Fruit fly (Drosophila melanogaster) whole organism, embryonic: Measurements from ENCODE around the gene CG6652.
A peak's percentile ranks its signal among the peaks of the same experiment; 100 is the strongest.

ENCODE experiments used
- Adf1 ChIP-seq: fragments of 200-800 bp; sonication (Bioruptor generic); IDR thresholded peaks from 2 replicates; pipeline ENCODE4 v1.3.6; 2022; ENCODE audit warnings: missing biosample characterization, missing genetic modification characterization
- B-H1 ChIP-seq: fragments of 200-800 bp; sonication (Bioruptor generic); IDR thresholded peaks from 3 replicates; pipeline ENCODE4 v1.3.6; 2022; ENCODE audit warnings: missing biosample characterization, missing genetic modification characterization
- CG12071 ChIP-seq: fragments of 200-800 bp; sonication (Bioruptor generic); optimal IDR thresholded peaks from 3 replicates; lab custom pipeline; 2018; ENCODE audit warnings: missing biosample characterization, mild to moderate bottlenecking, missing genetic modification characterization
- CG12299 ChIP-seq: fragments of 200-800 bp; sonication (Bioruptor generic); optimal IDR thresholded peaks from 2 replicates; lab custom pipeline; 2018; ENCODE audit warnings: missing biosample characterization, mild to moderate bottlenecking, missing genetic modification characterization
- CG15514 ChIP-seq: fragments of 200-800 bp; sonication (Bioruptor generic); optimal IDR thresholded peaks from 3 replicates; lab custom pipeline; 2017; ENCODE audit warnings: missing biosample characterization, missing genetic modification characterization, mild to moderate bottlenecking, moderate library complexity, missing genetic modification reagents
- CG17612 ChIP-seq: fragments of 200-800 bp; sonication (Bioruptor generic); IDR thresholded peaks from 2 replicates; pipeline ENCODE4 v1.3.6; 2022; ENCODE audit warnings: missing biosample characterization, missing genetic modification characterization
- CG3281 ChIP-seq: fragments of 200-800 bp; sonication (Bioruptor generic); optimal IDR thresholded peaks from 3 replicates; lab custom pipeline; 2017; ENCODE audit warnings: missing biosample characterization, mild to moderate bottlenecking, missing genetic modification characterization
- CG34224 ChIP-seq: fragments of 200-800 bp; sonication (Bioruptor generic); IDR thresholded peaks from 3 replicates; pipeline ENCODE4 v1.3.6; 2022; ENCODE audit warnings: missing biosample characterization, missing genetic modification characterization; ENCODE audit not compliant: partially characterized antibody
- CG3838 ChIP-seq: fragments of 200-800 bp; sonication (Bioruptor generic); optimal IDR thresholded peaks from 3 replicates; lab custom pipeline; 2016; ENCODE audit warnings: missing biosample characterization, missing genetic modification characterization
- CG4282 ChIP-seq: fragments of 200-800 bp; sonication (Bioruptor generic); optimal IDR thresholded peaks from 2 replicates; lab custom pipeline; 2016; ENCODE audit warnings: missing biosample characterization, missing genetic modification characterization
- CG43689 ChIP-seq: fragments of 200-800 bp; sonication (Bioruptor generic); IDR thresholded peaks from 2 replicates; pipeline ENCODE4 v1.3.6; 2022; ENCODE audit warnings: missing biosample characterization, missing genetic modification characterization
- CG4854 ChIP-seq: fragments of 200-800 bp; sonication (Bioruptor generic); optimal IDR thresholded peaks from 2 replicates; lab custom pipeline; 2016; ENCODE audit warnings: missing biosample characterization, missing genetic modification characterization, inconsistent platforms
- CG6272 ChIP-seq: fragments of 200-800 bp; sonication (Bioruptor generic); IDR thresholded peaks from 2 replicates; pipeline ENCODE4 v1.3.6; 2022; ENCODE audit warnings: missing biosample characterization, missing genetic modification characterization
- CG6654 ChIP-seq: fragments of 200-800 bp; sonication (Bioruptor generic); optimal IDR thresholded peaks from 2 replicates; lab custom pipeline; 2017; ENCODE audit warnings: missing biosample characterization, mild to moderate bottlenecking, missing genetic modification characterization
- CG6765 ChIP-seq: fragments of 200-800 bp; sonication (Bioruptor generic); optimal IDR thresholded peaks from 3 replicates; lab custom pipeline; 2017; ENCODE audit warnings: missing biosample characterization, mild to moderate bottlenecking, missing genetic modification characterization
- CG7556 ChIP-seq: fragments of 200-800 bp; sonication (Bioruptor generic); optimal IDR thresholded peaks from 2 replicates; lab custom pipeline; 2017; ENCODE audit warnings: missing biosample characterization, mild to moderate bottlenecking, missing genetic modification characterization
- CG8281 ChIP-seq: fragments of 200-800 bp; sonication (Bioruptor generic); optimal IDR thresholded peaks from 2 replicates; lab custom pipeline; 2018; ENCODE audit warnings: missing biosample characterization, mild to moderate bottlenecking, missing genetic modification characterization, moderate library complexity
- CG9932 ChIP-seq: fragments of 200-800 bp; sonication (Bioruptor generic); IDR thresholded peaks from 2 replicates; pipeline ENCODE4 v1.3.6; 2022; ENCODE audit warnings: missing biosample characterization, missing genetic modification characterization
- Fer2 ChIP-seq: fragments of 200-800 bp; sonication (Bioruptor generic); optimal IDR thresholded peaks from 2 replicates; lab custom pipeline; 2018; ENCODE audit warnings: missing biosample characterization, mild to moderate bottlenecking, missing genetic modification characterization, moderate library complexity
- Lhr ChIP-seq: fragments of 200-800 bp; sonication (Bioruptor generic); optimal IDR thresholded peaks from 3 replicates; lab custom pipeline; 2017; ENCODE audit warnings: mild to moderate bottlenecking, missing biosample characterization, missing genetic modification reagents, missing genetic modification characterization
- Lim3 ChIP-seq: fragments of 200-800 bp; sonication (Bioruptor generic); IDR thresholded peaks from 2 replicates; pipeline ENCODE4 v1.3.6; 2022; ENCODE audit warnings: missing biosample characterization, missing genetic modification characterization
- Lpt ChIP-seq: fragments of >200 bp; optimal IDR thresholded peaks from 2 replicates; lab custom pipeline; 2018; ENCODE audit warnings: missing biosample characterization, missing genetic modification characterization
- MBD-R2 ChIP-seq: fragments of 200-800 bp; sonication (Bioruptor generic); IDR thresholded peaks from 2 replicates; pipeline ENCODE4 v1.3.6; 2022; ENCODE audit warnings: missing biosample characterization, missing genetic modification characterization
- Mes4 ChIP-seq: fragments of 200-800 bp; sonication (Bioruptor generic); optimal IDR thresholded peaks from 2 replicates; lab custom pipeline; 2016; ENCODE audit warnings: missing biosample characterization, missing genetic modification characterization
- NFAT ChIP-seq: fragments of 200-800 bp; sonication (Bioruptor generic); IDR thresholded peaks from 2 replicates; pipeline ENCODE4 v1.3.6; 2022; ENCODE audit warnings: missing biosample characterization, missing genetic modification characterization
- Opbp ChIP-seq: fragments of 200-800 bp; sonication (Bioruptor generic); IDR thresholded peaks from 3 replicates; pipeline ENCODE4 v1.3.6; 2022; ENCODE audit warnings: missing biosample characterization, missing genetic modification characterization; ENCODE audit not compliant: partially characterized antibody
- Optix ChIP-seq: fragments of 200-800 bp; sonication (Bioruptor generic); IDR thresholded peaks from 3 replicates; pipeline ENCODE4 v1.3.6; 2022; ENCODE audit warnings: missing biosample characterization, missing genetic modification characterization
- Poxn ChIP-seq: fragments of 200-800 bp; sonication (Bioruptor generic); IDR thresholded peaks from 2 replicates; pipeline ENCODE4 v1.3.6; 2022; ENCODE audit warnings: missing biosample characterization, missing genetic modification characterization
- Tbp ChIP-seq: fragments of >200 bp; optimal IDR thresholded peaks from 2 replicates; lab custom pipeline; 2018; ENCODE audit warnings: missing biosample characterization, missing genetic modification characterization
- Usf ChIP-seq: fragments of 200-800 bp; sonication (Bioruptor generic); optimal IDR thresholded peaks from 2 replicates; lab custom pipeline; 2017; ENCODE audit warnings: missing genotype, missing biosample characterization, missing genetic modification characterization
- Vsx1 ChIP-seq: fragments of 200-800 bp; sonication (Bioruptor generic); optimal IDR thresholded peaks from 2 replicates; lab custom pipeline; 2017; ENCODE audit warnings: missing biosample characterization, mild to moderate bottlenecking, missing genetic modification characterization, missing genetic modification reagents
- ab ChIP-seq: fragments of 200-800 bp; sonication (Bioruptor generic); optimal IDR thresholded peaks from 2 replicates; lab custom pipeline; 2016; ENCODE audit warnings: missing biosample characterization, missing genetic modification characterization
- ap ChIP-seq: fragments of 200-800 bp; sonication (Bioruptor generic); IDR thresholded peaks from 2 replicates; pipeline ENCODE4 v1.3.6; 2022; ENCODE audit warnings: missing biosample characterization, missing genetic modification characterization
- bsh ChIP-seq, 2 experiments: fragments of 200-800 bp; sonication (Bioruptor generic); optimal IDR thresholded peaks; 2 replicates each; lab custom pipeline; 2017 to 2018; ENCODE audit warnings: mild to moderate bottlenecking in 2 of 2, missing biosample characterization in 2 of 2, missing genetic modification characterization in 2 of 2, moderate library complexity in 1 of 2
- caup ChIP-seq: fragments of 200-800 bp; sonication (Bioruptor generic); optimal IDR thresholded peaks from 3 replicates; lab custom pipeline; 2017; ENCODE audit warnings: missing biosample characterization, mild to moderate bottlenecking, missing genetic modification characterization, moderate library complexity; ENCODE audit not compliant: severe bottlenecking
- ci ChIP-seq: fragments of 200-800 bp; sonication (Bioruptor generic); IDR thresholded peaks from 3 replicates; pipeline ENCODE4 v1.3.6; 2022; ENCODE audit warnings: missing biosample characterization, missing genetic modification characterization
- dati ChIP-seq: fragments of 200-800 bp; sonication (Bioruptor generic); IDR thresholded peaks from 2 replicates; pipeline ENCODE4 v1.3.6; 2022; ENCODE audit warnings: missing biosample characterization, missing genetic modification characterization
- gro ChIP-seq: fragments of 200-800 bp; sonication (Bioruptor generic); optimal IDR thresholded peaks from 2 replicates; lab custom pipeline; 2016; ENCODE audit warnings: missing biosample characterization, missing genetic modification characterization
- gsb ChIP-seq: fragments of 200-800 bp; sonication (Bioruptor generic); IDR thresholded peaks from 2 replicates; pipeline ENCODE4 v1.3.6; 2022; ENCODE audit warnings: missing biosample characterization, missing genetic modification characterization
- gsb-n ChIP-seq: fragments of 200-800 bp; sonication (Bioruptor generic); optimal IDR thresholded peaks from 3 replicates; lab custom pipeline; 2018; ENCODE audit warnings: missing biosample characterization, mild to moderate bottlenecking, missing genetic modification characterization
- hb ChIP-seq: fragments of 200-800 bp; sonication (Bioruptor generic); IDR thresholded peaks from 3 replicates; pipeline ENCODE4 v1.3.6; 2022; ENCODE audit warnings: missing biosample characterization, missing genetic modification characterization; ENCODE audit not compliant: partially characterized antibody
- her ChIP-seq: fragments of 200-800 bp; sonication (Bioruptor generic); optimal IDR thresholded peaks from 2 replicates; lab custom pipeline; 2016; ENCODE audit warnings: missing biosample characterization, missing genetic modification characterization
- knrl ChIP-seq: fragments of 200-800 bp; sonication (Bioruptor generic); IDR thresholded peaks from 3 replicates; pipeline ENCODE4 v1.3.6; 2022; ENCODE audit warnings: missing biosample characterization, missing genetic modification characterization; ENCODE audit not compliant: partially characterized antibody
- oc ChIP-seq: fragments of 200-800 bp; sonication (Bioruptor generic); optimal IDR thresholded peaks from 2 replicates; lab custom pipeline; 2018; ENCODE audit warnings: missing biosample characterization, mild to moderate bottlenecking, missing genetic modification characterization, moderate library complexity
- rib ChIP-seq: fragments of 200-800 bp; sonication (Bioruptor generic); IDR thresholded peaks from 2 replicates; pipeline ENCODE4 v1.3.6; 2022; ENCODE audit warnings: missing biosample characterization, missing genetic modification characterization
- schlank ChIP-seq: fragments of 200-800 bp; sonication (Bioruptor generic); optimal IDR thresholded peaks from 2 replicates; lab custom pipeline; 2018; ENCODE audit warnings: missing biosample characterization, mild to moderate bottlenecking, missing genetic modification characterization
- seq ChIP-seq: fragments of 200-800 bp; sonication (Bioruptor generic); IDR thresholded peaks from 2 replicates; pipeline ENCODE4 v1.3.6; 2022; ENCODE audit warnings: missing biosample characterization, missing genetic modification characterization
- tio ChIP-seq: fragments of 200-800 bp; sonication (Bioruptor generic); optimal IDR thresholded peaks from 2 replicates; lab custom pipeline; 2017; ENCODE audit warnings: missing biosample characterization, missing genetic modification characterization, inconsistent platforms
- trem ChIP-seq: fragments of 200-800 bp; optimal IDR thresholded peaks from 3 replicates; lab custom pipeline; 2019; ENCODE audit warnings: missing biosample characterization, mild to moderate bottlenecking, missing genetic modification characterization, moderate library complexity
- tup ChIP-seq: fragments of 200-800 bp; sonication (Bioruptor generic); optimal IDR thresholded peaks from 2 replicates; lab custom pipeline; 2016; ENCODE audit warnings: missing biosample characterization, mild to moderate bottlenecking, missing genetic modification characterization, moderate library complexity
- vfl ChIP-seq: fragments of 200-800 bp; sonication (Bioruptor generic); optimal IDR thresholded peaks from 2 replicates; lab custom pipeline; 2016; ENCODE audit warnings: missing biosample characterization, missing genetic modification characterization
- wor ChIP-seq: fragments of 200-800 bp; sonication (Bioruptor generic); IDR thresholded peaks from 2 replicates; pipeline ENCODE4 v1.3.6; 2022; ENCODE audit warnings: missing biosample characterization, missing genetic modification characterization

Gene CG6652

DNA sequence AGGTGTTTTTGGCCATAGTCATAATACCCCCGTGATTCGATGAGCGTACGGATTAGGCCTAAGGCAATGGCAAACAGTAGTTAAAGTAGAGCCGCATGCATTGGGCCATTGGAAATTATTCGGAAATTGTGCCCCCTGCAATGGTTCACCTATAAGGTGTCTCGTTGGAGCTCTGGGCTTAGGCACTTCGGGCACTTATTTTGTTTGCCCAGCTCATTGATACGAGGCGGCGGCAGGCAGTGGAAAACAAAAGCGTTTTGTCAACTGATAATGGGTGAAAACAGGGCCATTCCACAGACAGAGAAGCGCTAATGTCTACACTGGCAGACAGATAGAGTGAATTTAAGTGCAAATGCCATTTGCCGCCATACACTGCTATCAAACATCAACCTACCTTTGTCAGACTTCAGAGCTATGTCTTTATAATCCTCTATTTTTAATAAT, 16.4 kb downstream of the CG6652 start (continued):
- no peak for TF ChIP-seq CG8281
- TF ChIP-seq CG6272 (GFP tag; lab: Robert Waterston, UW), result no peak
- TF ChIP-seq Optix (GFP tag; lab: Robert Waterston, UW), result no peak
- TF ChIP-seq schlank (tag; lab: Kevin White, UChicago), result peak; percentile 13
- TF ChIP-seq knrl (GFP tag; lab: Robert Waterston, UW), result no peak
- TF ChIP-seq Adf1 (GFP tag; lab: Robert Waterston, UW), result no peak
- TF ChIP-seq ap (GFP tag; lab: Robert Waterston, UW), result no peak
- TF ChIP-seq CG15514 (GFP tag; lab: Kevin White, UChicago), result no peak
- no peak for TF ChIP-seq gsb
- TF ChIP-seq seq, result 0 out of 2 replicates have a peak, but pooled peaks have one; percentile 14
- no peak for TF ChIP-seq gsb-n
- TF ChIP-seq B-H1, result peak; percentile 11; the same call in 1 of the 3 replicates
- TF ChIP-seq CG4282 (GFP tag; lab: Kevin White, UChicago), result no peak
- TF ChIP-seq ab, result no peak
- TF ChIP-seq dati, result no peak
- no peak for TF ChIP-seq vfl (GFP tag; lab: Kevin White, UChicago)
- no peak for TF ChIP-seq rib (GFP tag; lab: Robert Waterston, UW)
- TF ChIP-seq Mes4 (GFP tag; lab: Kevin White, UChicago), result no peak
- TF ChIP-seq CG12299 (tag; lab: Kevin White, UChicago), result no peak
- peak; percentile 50 for TF ChIP-seq CG9932
- no peak for TF ChIP-seq tio (GFP tag; lab: Kevin White, UChicago)
- peak; percentile 17; the same call in 1 of the 2 replicates for TF ChIP-seq wor (GFP tag; lab: Robert Waterston, UW)
- no peak for TF ChIP-seq hb (GFP tag; lab: Robert Waterston, UW)
- TF ChIP-seq CG3838 (GFP tag; lab: Kevin White, UChicago), result no peak
- no peak for TF ChIP-seq CG34224 (GFP tag; lab: Robert Waterston, UW)
- TF ChIP-seq CG7556, result no peak
- TF ChIP-seq Opbp (GFP tag; lab: Robert Waterston, UW), result no peak
- no peak for TF ChIP-seq Usf (GFP tag; lab: Kevin White, UChicago)
- no peak for TF ChIP-seq Poxn (GFP tag; lab: Robert Waterston, UW)
- TF ChIP-seq her (GFP tag; lab: Kevin White, UChicago), result no peak
- no peak for TF ChIP-seq trem (tag; lab: Kevin White, UChicago)
- TF ChIP-seq Vsx1 (GFP tag; lab: Kevin White, UChicago), result no peak
- no peak for TF ChIP-seq tup (GFP tag; lab: Kevin White, UChicago)
- no peak for TF ChIP-seq MBD-R2
- TF ChIP-seq Lpt (GFP tag; lab: Kevin White, UChicago), result no peak
- TF ChIP-seq Lim3 (GFP tag; lab: Robert Waterston, UW), result no peak
- no peak for TF ChIP-seq bsh (GFP tag; optimal IDR thresholded peaks at IDR 0.05; lab: Kevin White, UChicago)
- no peak for TF ChIP-seq gro (GFP tag; lab: Kevin White, UChicago)
- peak; percentile 24 for TF ChIP-seq caup (GFP tag; lab: Kevin White, UChicago)
- TF ChIP-seq NFAT (GFP tag; lab: Robert Waterston, UW), result no peak
- no peak for TF ChIP-seq CG6654 (GFP tag; lab: Kevin White, UChicago)
- TF ChIP-seq CG4854, result no peak
- TF ChIP-seq CG3281 (GFP tag; lab: Kevin White, UChicago), result no peak
- no peak for TF ChIP-seq CG17612 (GFP tag; lab: Robert Waterston, UW)
- no peak for TF ChIP-seq oc
- peak; percentile 34 for TF ChIP-seq CG12071 (GFP tag; lab: Kevin White, UChicago)
- TF ChIP-seq Fer2 (tag; lab: Kevin White, UChicago), result no peak
- no peak for TF ChIP-seq Tbp (GFP tag; lab: Kevin White, UChicago)
- 0 out of 3 replicates have a peak, but pooled peaks have one; percentile 10 for TF ChIP-seq ci
- no peak for TF ChIP-seq CG43689 (GFP tag; lab: Robert Waterston, UW)
- no peak for TF ChIP-seq CG6765
- TF ChIP-seq Lhr (GFP tag; lab: Kevin White, UChicago), result no peak
